Fruit fly (Drosophila melanogaster) whole organism, embryonic: ENCODE results near the gene meso18E.

Source experiments
- Adf1 ChIP-seq: fragments of 200-800 bp; sonication (Bioruptor generic); IDR thresholded peaks from 2 replicates; pipeline ENCODE4 v1.3.6; 2022; ENCODE audit warnings: missing biosample characterization, missing genetic modification characterization
- Antp ChIP-seq: fragments of 200-800 bp; sonication (Bioruptor generic); optimal IDR thresholded peaks from 3 replicates; lab custom pipeline; 2016; ENCODE audit warnings: missing biosample characterization, missing genetic modification characterization
- Blimp-1 ChIP-seq: fragments of 200-800 bp; sonication (Bioruptor generic); optimal IDR thresholded peaks from 3 replicates; lab custom pipeline; 2018; ENCODE audit warnings: missing biosample characterization, missing genetic modification characterization, mild to moderate bottlenecking, moderate library complexity, missing genetic modification reagents
- Bteb2 ChIP-seq: fragments of 200-800 bp; sonication (Bioruptor generic); optimal IDR thresholded peaks from 2 replicates; lab custom pipeline; 2016; ENCODE audit warnings: missing biosample characterization, missing genetic modification characterization
- CG10462 ChIP-seq: fragments of 200-800 bp; sonication (Bioruptor generic); optimal IDR thresholded peaks from 2 replicates; lab custom pipeline; 2016; ENCODE audit warnings: missing biosample characterization, missing genetic modification characterization
- CG10543 ChIP-seq: fragments of 200-800 bp; sonication (Bioruptor generic); optimal IDR thresholded peaks from 3 replicates; lab custom pipeline; 2017; ENCODE audit warnings: missing biosample characterization, mild to moderate bottlenecking, missing genetic modification characterization, moderate library complexity
- CG12769 ChIP-seq: fragments of 200-800 bp; sonication (Bioruptor generic); optimal IDR thresholded peaks from 2 replicates; lab custom pipeline; 2019; ENCODE audit warnings: missing biosample characterization, mild to moderate bottlenecking, missing genetic modification characterization, moderate library complexity
- CG1603 ChIP-seq: fragments of 200-800 bp; sonication (Bioruptor generic); optimal IDR thresholded peaks from 2 replicates; lab custom pipeline; 2019; ENCODE audit warnings: missing biosample characterization, mild to moderate bottlenecking, missing genetic modification characterization, moderate library complexity
- CG16863 ChIP-seq: fragments of 200-800 bp; sonication (Bioruptor generic); optimal IDR thresholded peaks from 3 replicates; lab custom pipeline; 2016; ENCODE audit warnings: missing biosample characterization, missing genetic modification characterization
- CG17912 ChIP-seq: fragments of 200-800 bp; sonication (Bioruptor generic); optimal IDR thresholded peaks from 2 replicates; lab custom pipeline; 2018; ENCODE audit warnings: missing biosample characterization, mild to moderate bottlenecking, missing genetic modification characterization
- CG30403 ChIP-seq: fragments of 200-800 bp; sonication (Bioruptor generic); optimal IDR thresholded peaks from 3 replicates; lab custom pipeline; 2016; ENCODE audit warnings: missing biosample characterization, missing genetic modification characterization
- CG32767 ChIP-seq: fragments of 200-800 bp; sonication (Bioruptor generic); IDR thresholded peaks from 2 replicates; pipeline ENCODE4 v1.3.6; 2022; ENCODE audit warnings: missing biosample characterization, missing genetic modification characterization
- CG43689 ChIP-seq: fragments of 200-800 bp; sonication (Bioruptor generic); IDR thresholded peaks from 2 replicates; pipeline ENCODE4 v1.3.6; 2022; ENCODE audit warnings: missing biosample characterization, missing genetic modification characterization
- CG4707 ChIP-seq: fragments of 200-800 bp; sonication (Bioruptor generic); optimal IDR thresholded peaks from 2 replicates; lab custom pipeline; 2018; ENCODE audit warnings: missing biosample characterization, mild to moderate bottlenecking, missing genetic modification characterization, moderate library complexity
- CG5180 ChIP-seq: fragments of 200-800 bp; sonication (Bioruptor generic); optimal IDR thresholded peaks from 3 replicates; lab custom pipeline; 2017; ENCODE audit warnings: missing biosample characterization, missing genetic modification characterization, mild to moderate bottlenecking, moderate library complexity, missing genetic modification reagents
- CG6765 ChIP-seq: fragments of 200-800 bp; sonication (Bioruptor generic); optimal IDR thresholded peaks from 3 replicates; lab custom pipeline; 2017; ENCODE audit warnings: missing biosample characterization, mild to moderate bottlenecking, missing genetic modification characterization
- CG7928 ChIP-seq: fragments of 200-800 bp; sonication (Bioruptor generic); optimal IDR thresholded peaks from 2 replicates; lab custom pipeline; 2017; ENCODE audit warnings: missing biosample characterization, mild to moderate bottlenecking, missing genetic modification characterization
- CG8478 ChIP-seq: fragments of >200 bp; optimal IDR thresholded peaks from 2 replicates; lab custom pipeline; 2018
- CG8924 ChIP-seq: fragments of 200-800 bp; optimal IDR thresholded peaks from 3 replicates; lab custom pipeline; 2019; ENCODE audit warnings: missing biosample characterization, mild to moderate bottlenecking, missing genetic modification characterization, moderate library complexity
- CG9609 ChIP-seq: fragments of 200-800 bp; sonication (Bioruptor generic); optimal IDR thresholded peaks from 3 replicates; lab custom pipeline; 2016; ENCODE audit warnings: missing biosample characterization, missing genetic modification characterization
- CG9797 ChIP-seq: fragments of 200-800 bp; sonication (Bioruptor generic); optimal IDR thresholded peaks from 3 replicates; lab custom pipeline; 2018; ENCODE audit warnings: missing biosample characterization, mild to moderate bottlenecking, missing genetic modification characterization
- D ChIP-seq, 2 experiments: fragments of 200-800 bp in 1 of 2; fragments of >200 bp in 1 of 2; sonication (Bioruptor generic) in 1 of 2; optimal IDR thresholded peaks; 2 replicates in 1 of 2; 3 replicates in 1 of 2; lab custom pipeline; 2017; ENCODE audit warnings: mild to moderate bottlenecking in 1 of 2, missing biosample characterization in 1 of 2, missing genetic modification characterization in 1 of 2, missing genetic modification reagents in 1 of 2
- Deaf1 ChIP-seq: fragments of 200-800 bp; optimal IDR thresholded peaks from 3 replicates; lab custom pipeline; 2019; ENCODE audit warnings: missing biosample characterization, mild to moderate bottlenecking, missing genetic modification characterization, moderate library complexity
- Dfd ChIP-seq, 2 experiments: fragments of >200 bp; optimal IDR thresholded peaks; 2 replicates each; lab custom pipeline; 2017; ENCODE audit warnings: missing biosample characterization in 2 of 2, missing genetic modification characterization in 2 of 2
- Gug ChIP-seq: fragments of 200-800 bp; sonication (Bioruptor generic); IDR thresholded peaks from 4 replicates; pipeline ENCODE4 v1.3.6; 2022; ENCODE audit warnings: missing biosample characterization, missing genetic modification characterization
- Hr3 ChIP-seq: fragments of 200-800 bp; sonication (Bioruptor generic); optimal IDR thresholded peaks from 3 replicates; lab custom pipeline; 2016; ENCODE audit warnings: missing biosample characterization, missing genetic modification characterization
- Hr39 ChIP-seq: fragments of >200 bp; optimal IDR thresholded peaks from 2 replicates; lab custom pipeline; 2017
- Sox100B ChIP-seq: fragments of 200-800 bp; sonication (Bioruptor generic); optimal IDR thresholded peaks from 3 replicates; lab custom pipeline; 2018; ENCODE audit warnings: missing biosample characterization, mild to moderate bottlenecking, missing genetic modification characterization
- Sry-δ ChIP-seq: fragments of 200-800 bp; sonication (Bioruptor generic); optimal IDR thresholded peaks from 2 replicates; lab custom pipeline; 2016; ENCODE audit warnings: missing biosample characterization, missing genetic modification characterization
- Trl ChIP-seq, 3 experiments: fragments of >200 bp in 2 of 3; fragments of 200-800 bp in 1 of 3; sonication (Bioruptor generic) in 1 of 3; optimal IDR thresholded peaks; 2 replicates in 1 of 3; 3 replicates in 2 of 3; lab custom pipeline; 2016 to 2017; ENCODE audit warnings: missing biosample characterization in 1 of 3, missing genetic modification characterization in 1 of 3
- ara ChIP-seq: fragments of 200-800 bp; sonication (Bioruptor generic); IDR thresholded peaks from 2 replicates; pipeline ENCODE4 v1.3.6; 2022; ENCODE audit warnings: missing biosample characterization, missing genetic modification characterization
- br ChIP-seq: fragments of >200 bp; optimal IDR thresholded peaks from 2 replicates; lab custom pipeline; 2017
- cg ChIP-seq: fragments of 200-800 bp; sonication (Bioruptor generic); optimal IDR thresholded peaks from 3 replicates; lab custom pipeline; 2019; ENCODE audit warnings: missing biosample characterization, mild to moderate bottlenecking, missing genetic modification characterization, moderate library complexity
- chinmo ChIP-seq: fragments of 200-800 bp; sonication (Bioruptor generic); IDR thresholded peaks from 4 replicates; pipeline ENCODE4 v1.3.6; 2022; ENCODE audit warnings: missing biosample characterization, missing genetic modification characterization; ENCODE audit not compliant: partially characterized antibody
- chm ChIP-seq: fragments of 200-800 bp; sonication (Bioruptor generic); IDR thresholded peaks from 2 replicates; pipeline ENCODE4 v1.3.6; 2022; ENCODE audit warnings: missing biosample characterization, missing genetic modification characterization
- crol ChIP-seq: fragments of 200-800 bp; sonication (Bioruptor generic); IDR thresholded peaks from 2 replicates; pipeline ENCODE4 v1.3.6; 2022; ENCODE audit warnings: missing biosample characterization, missing genetic modification characterization
- eve ChIP-seq, 2 experiments: fragments of >200 bp; optimal IDR thresholded peaks; 2 replicates each; lab custom pipeline; 2017; ENCODE audit warnings: missing biosample characterization in 2 of 2, missing genetic modification characterization in 2 of 2
- ham ChIP-seq: fragments of 200-800 bp; sonication (Bioruptor generic); IDR thresholded peaks from 2 replicates; pipeline ENCODE4 v1.3.6; 2022; ENCODE audit warnings: missing biosample characterization, missing genetic modification characterization
- jigr1 ChIP-seq: fragments of 200-800 bp; sonication (Bioruptor generic); IDR thresholded peaks from 3 replicates; pipeline ENCODE4 v1.3.6; 2022; ENCODE audit warnings: missing biosample characterization, missing genetic modification characterization
- klu ChIP-seq: fragments of 200-800 bp; sonication (Bioruptor generic); IDR thresholded peaks from 2 replicates; pipeline ENCODE4 v1.3.6; 2022; ENCODE audit warnings: missing biosample characterization, missing genetic modification characterization
- nerfin-1 ChIP-seq: fragments of 200-800 bp; sonication (Bioruptor generic); optimal IDR thresholded peaks from 3 replicates; lab custom pipeline; 2019; ENCODE audit warnings: missing biosample characterization, mild to moderate bottlenecking, missing genetic modification characterization, moderate library complexity
- pfk ChIP-seq: fragments of 200-800 bp; sonication (Bioruptor generic); optimal IDR thresholded peaks from 2 replicates; lab custom pipeline; 2018; ENCODE audit warnings: missing biosample characterization, mild to moderate bottlenecking, missing genetic modification characterization, moderate library complexity
- row ChIP-seq: fragments of 200-800 bp; sonication (Bioruptor generic); IDR thresholded peaks from 3 replicates; pipeline ENCODE4 v1.3.6; 2022; ENCODE audit warnings: missing biosample characterization, missing genetic modification characterization
- sisA ChIP-seq: fragments of 200-800 bp; sonication (Bioruptor generic); IDR thresholded peaks from 2 replicates; pipeline ENCODE4 v1.3.6; 2022; ENCODE audit warnings: missing biosample characterization, missing genetic modification characterization
- sqz ChIP-seq: fragments of 200-800 bp; sonication (Bioruptor generic); optimal IDR thresholded peaks from 3 replicates; lab custom pipeline; 2018; ENCODE audit warnings: missing biosample characterization, mild to moderate bottlenecking, missing genetic modification characterization
- twi ChIP-seq: fragments of 200-800 bp; optimal IDR thresholded peaks from 2 replicates; lab custom pipeline; 2019; ENCODE audit warnings: missing biosample characterization, mild to moderate bottlenecking, missing genetic modification characterization, moderate library complexity
- unpg ChIP-seq: fragments of 200-800 bp; sonication (Bioruptor generic); optimal IDR thresholded peaks from 3 replicates; lab custom pipeline; 2018; ENCODE audit warnings: missing biosample characterization, mild to moderate bottlenecking, missing genetic modification characterization, moderate library complexity
- zen ChIP-seq: fragments of 200-800 bp; sonication (Bioruptor generic); optimal IDR thresholded peaks from 3 replicates; lab custom pipeline; 2018; ENCODE audit warnings: missing biosample characterization, mild to moderate bottlenecking, missing genetic modification characterization, moderate library complexity
- zfh2 ChIP-seq: fragments of 200-800 bp; sonication (Bioruptor generic); optimal IDR thresholded peaks from 2 replicates; lab custom pipeline; 2016; ENCODE audit warnings: missing biosample characterization, missing genetic modification characterization

Gene meso18E

DNA sequence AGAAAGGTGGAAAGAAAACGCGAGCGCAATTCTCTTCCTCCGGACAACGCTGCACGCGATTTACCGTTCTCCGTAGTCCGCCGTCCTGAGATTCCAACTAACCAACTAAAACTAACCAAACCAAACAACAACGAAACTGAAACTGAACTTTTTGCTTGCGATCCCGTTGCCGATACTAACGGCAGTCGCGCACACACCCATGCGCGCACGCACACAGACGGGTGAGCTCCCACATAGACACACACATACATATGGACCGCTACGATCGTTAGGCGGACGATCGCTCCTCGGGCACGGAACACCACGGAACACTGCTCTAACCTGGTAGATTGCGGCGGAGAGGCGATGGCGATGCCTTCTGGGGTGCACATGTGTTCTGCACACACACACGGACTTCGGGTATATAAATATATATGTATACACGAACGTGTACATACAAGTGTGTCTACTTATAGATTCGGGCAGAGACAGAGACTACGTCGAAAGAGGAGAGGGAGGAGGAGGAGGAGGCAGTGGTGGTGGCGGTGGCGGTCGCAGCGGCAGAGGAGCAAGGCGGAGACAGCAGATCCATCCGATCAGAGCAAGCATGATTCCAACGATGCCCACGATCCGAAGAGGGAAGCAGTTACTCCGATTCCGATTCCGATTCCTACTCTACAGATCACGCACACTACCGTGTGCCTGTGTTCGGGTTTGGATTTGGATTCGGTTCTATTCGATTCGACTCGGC, at the start of gene meso18E:
TSS of gene meso18E (minus strand) at position 148 of the 730 bp plus-strand sequence.
- TF ChIP-seq CG32767 (GFP tag; lab: Robert Waterston, UW) = peak; percentile 19; the same call in 1 of the 2 replicates
- TF ChIP-seq chinmo (GFP tag; lab: Robert Waterston, UW) = 0 out of 4 replicates have a peak, but pooled peaks have one; percentile 7
- TF ChIP-seq twi (tag; lab: Kevin White, UChicago) = peak; percentile 91
- peak; percentile 65 for TF ChIP-seq Adf1 (GFP tag; lab: Robert Waterston, UW)
- peak; percentile 97 for TF ChIP-seq Hr39 (lab: Kevin White, UChicago)
- TF ChIP-seq crol (GFP tag; lab: Robert Waterston, UW) = peak; percentile 91
- TF ChIP-seq Dfd (GFP tag; optimal IDR thresholded peaks at IDR 0.05; lab: Kevin White, UChicago) = peak in 1 of 2 experiments; percentile 1
- TF ChIP-seq CG10543 (GFP tag; lab: Kevin White, UChicago) = peak; percentile 69
- peak; percentile 68 for TF ChIP-seq CG8478
- no peak for TF ChIP-seq nerfin-1 (tag; lab: Kevin White, UChicago)
- TF ChIP-seq CG16863 (GFP tag; lab: Kevin White, UChicago) = no peak
- peak; percentile 85 for TF ChIP-seq cg
- TF ChIP-seq Trl (optimal IDR thresholded peaks at IDR 0.05; lab: Kevin White, UChicago) = peak in 1 of 2 experiments; percentile 48
- TF ChIP-seq Trl (GFP tag; optimal IDR thresholded peaks at IDR 0.05; lab: Kevin White, UChicago) = no peak
- peak; percentile 53 for TF ChIP-seq pfk (GFP tag; lab: Kevin White, UChicago)
- TF ChIP-seq chm (GFP tag; lab: Robert Waterston, UW) = no peak
- peak; percentile 18 for TF ChIP-seq CG5180 (GFP tag; lab: Kevin White, UChicago)
- peak; percentile 86 for TF ChIP-seq CG12769 (tag; lab: Kevin White, UChicago)
- peak; percentile 95 for TF ChIP-seq Deaf1 (tag; lab: Kevin White, UChicago)
- TF ChIP-seq CG9797 (GFP tag; lab: Kevin White, UChicago) = no peak
- TF ChIP-seq ara (GFP tag; lab: Robert Waterston, UW) = no peak
- TF ChIP-seq Gug (GFP tag; lab: Robert Waterston, UW) = no peak
- no peak for TF ChIP-seq zen (tag; lab: Kevin White, UChicago)

DNA sequence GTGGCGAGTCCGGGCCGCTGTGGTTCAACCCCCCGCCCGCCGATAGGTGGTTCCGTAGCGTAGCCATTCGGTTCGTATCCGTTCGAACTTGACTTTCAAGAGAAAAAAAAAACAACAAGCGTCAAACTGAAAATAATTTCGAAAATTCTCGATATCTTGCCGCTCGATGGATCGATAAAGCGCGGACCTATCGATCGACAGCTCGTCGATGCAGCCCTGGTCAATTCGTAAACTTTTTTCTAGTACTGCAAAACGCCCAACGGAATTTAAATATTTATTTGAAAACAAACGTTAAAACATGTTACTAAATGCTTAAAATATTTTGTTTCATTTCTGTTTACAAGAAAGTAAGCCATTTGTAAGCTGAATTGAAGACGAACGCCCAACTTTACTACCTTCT, 49.3 kb upstream of the meso18E start:
- TF ChIP-seq unpg (GFP tag; lab: Kevin White, UChicago) (no peak), jigr1 (GFP tag; lab: Robert Waterston, UW) (no peak), Bteb2 (no peak), br (lab: Kevin White, UChicago) (no peak), CG9609 (GFP tag; lab: Kevin White, UChicago) (no peak), sqz (GFP tag; lab: Kevin White, UChicago) (no peak), sisA (GFP tag; lab: Robert Waterston, UW) (no peak), CG6765 (GFP tag; lab: Kevin White, UChicago) (no peak), CG32767 (GFP tag; lab: Robert Waterston, UW) (no peak), ham (GFP tag; lab: Robert Waterston, UW) (no peak), Sry-δ (GFP tag; lab: Kevin White, UChicago) (peak; percentile 68), D (optimal IDR thresholded peaks at IDR 0.05; lab: Kevin White, UChicago) (no peak), D (GFP tag; optimal IDR thresholded peaks at IDR 0.05; lab: Kevin White, UChicago) (no peak), zfh2 (GFP tag; lab: Kevin White, UChicago) (no peak), CG17912 (GFP tag; lab: Kevin White, UChicago) (no peak), eve (GFP tag; optimal IDR thresholded peaks at IDR 0.05; lab: Kevin White, UChicago) (no peak), Sox100B (GFP tag; lab: Kevin White, UChicago) (no peak), CG10462 (GFP tag; lab: Kevin White, UChicago) (no peak), klu (GFP tag; lab: Robert Waterston, UW) (no peak), Hr3 (no peak), CG30403 (GFP tag; lab: Kevin White, UChicago) (no peak), Blimp-1 (GFP tag; lab: Kevin White, UChicago) (no peak), row (no peak), CG7928 (GFP tag; lab: Kevin White, UChicago) (peak; percentile 92), CG43689 (no peak), ara (GFP tag; lab: Robert Waterston, UW) (no peak), CG1603 (tag; lab: Kevin White, UChicago) (no peak), Antp (GFP tag; lab: Kevin White, UChicago) (no peak), CG4707 (GFP tag; lab: Kevin White, UChicago) (no peak), CG8924 (tag; lab: Kevin White, UChicago) (no peak)
